Fruit fly (Drosophila melanogaster) whole organism, embryonic: ENCODE results near the gene AP-1-2beta.

ENCODE experiments used
- Atf3 ChIP-seq: fragments of 200-800 bp; sonication (Bioruptor generic); optimal IDR thresholded peaks from 3 replicates; lab custom pipeline; 2016; ENCODE audit warnings: missing biosample characterization, missing genetic modification characterization
- CG10979 ChIP-seq: fragments of 200-800 bp; sonication (Bioruptor generic); optimal IDR thresholded peaks from 2 replicates; lab custom pipeline; 2018; ENCODE audit warnings: missing biosample characterization, mild to moderate bottlenecking, missing genetic modification characterization, moderate library complexity
- CG11085 ChIP-seq: fragments of 200-800 bp; sonication (Bioruptor generic); IDR thresholded peaks from 2 replicates; pipeline ENCODE4 v1.3.6; 2022; ENCODE audit warnings: missing biosample characterization, missing genetic modification characterization
- CG12104 ChIP-seq: fragments of 200-800 bp; sonication (Bioruptor generic); optimal IDR thresholded peaks from 3 replicates; lab custom pipeline; 2016; ENCODE audit warnings: missing biosample characterization, missing genetic modification characterization
- CG12769 ChIP-seq: fragments of 200-800 bp; sonication (Bioruptor generic); optimal IDR thresholded peaks from 2 replicates; lab custom pipeline; 2019; ENCODE audit warnings: missing biosample characterization, mild to moderate bottlenecking, missing genetic modification characterization, moderate library complexity
- CG14050 ChIP-seq: fragments of 200-800 bp; sonication (Bioruptor generic); IDR thresholded peaks from 3 replicates; pipeline ENCODE4 v1.3.6; 2022; ENCODE audit warnings: missing biosample characterization, missing genetic modification characterization
- CG14710 ChIP-seq: fragments of 200-800 bp; sonication (Bioruptor generic); optimal IDR thresholded peaks from 3 replicates; lab custom pipeline; 2019; ENCODE audit warnings: missing biosample characterization, mild to moderate bottlenecking, missing genetic modification characterization, moderate library complexity
- CG1529 ChIP-seq: fragments of 200-800 bp; sonication (Bioruptor generic); optimal IDR thresholded peaks from 3 replicates; lab custom pipeline; 2018; ENCODE audit warnings: missing biosample characterization, missing genetic modification characterization
- CG15514 ChIP-seq: fragments of 200-800 bp; sonication (Bioruptor generic); optimal IDR thresholded peaks from 3 replicates; lab custom pipeline; 2017; ENCODE audit warnings: missing biosample characterization, missing genetic modification characterization, mild to moderate bottlenecking, moderate library complexity, missing genetic modification reagents
- CG16815 ChIP-seq: fragments of 200-800 bp; sonication (Bioruptor generic); optimal IDR thresholded peaks from 3 replicates; lab custom pipeline; 2017; ENCODE audit warnings: missing biosample characterization, mild to moderate bottlenecking, missing genetic modification characterization
- CG17361 ChIP-seq: fragments of 200-800 bp; sonication (Bioruptor generic); IDR thresholded peaks from 3 replicates; pipeline ENCODE4 v1.3.6; 2022; ENCODE audit warnings: missing biosample characterization, missing genetic modification characterization
- CG17385 ChIP-seq: fragments of 200-800 bp; sonication (Bioruptor generic); optimal IDR thresholded peaks from 3 replicates; lab custom pipeline; 2018; ENCODE audit warnings: missing biosample characterization, mild to moderate bottlenecking, missing genetic modification characterization
- CG2202 ChIP-seq: fragments of 200-800 bp; sonication (Bioruptor generic); optimal IDR thresholded peaks from 2 replicates; lab custom pipeline; 2018; ENCODE audit warnings: missing biosample characterization, mild to moderate bottlenecking, missing genetic modification characterization
- CG32532 ChIP-seq: fragments of 200-800 bp; sonication (Bioruptor generic); IDR thresholded peaks from 2 replicates; pipeline ENCODE4 v1.3.6; 2022; ENCODE audit warnings: missing biosample characterization, missing genetic modification characterization
- CG4707 ChIP-seq: fragments of 200-800 bp; sonication (Bioruptor generic); optimal IDR thresholded peaks from 2 replicates; lab custom pipeline; 2018; ENCODE audit warnings: missing biosample characterization, mild to moderate bottlenecking, missing genetic modification characterization, moderate library complexity
- CG5953 ChIP-seq: fragments of 200-800 bp; sonication (Bioruptor generic); IDR thresholded peaks from 2 replicates; pipeline ENCODE4 v1.3.6; 2022; ENCODE audit warnings: missing biosample characterization, missing genetic modification characterization
- CG8944 ChIP-seq: fragments of 200-800 bp; sonication (Bioruptor generic); optimal IDR thresholded peaks from 3 replicates; lab custom pipeline; 2016; ENCODE audit warnings: missing biosample characterization, missing genetic modification characterization
- CG9437 ChIP-seq: fragments of 200-800 bp; sonication (Bioruptor generic); optimal IDR thresholded peaks from 2 replicates; lab custom pipeline; 2018; ENCODE audit warnings: missing biosample characterization, mild to moderate bottlenecking, missing genetic modification characterization
- Camta ChIP-seq: fragments of 200-800 bp; sonication (Bioruptor generic); optimal IDR thresholded peaks from 2 replicates; lab custom pipeline; 2016; ENCODE audit warnings: missing biosample characterization, missing genetic modification characterization
- CoRest ChIP-seq: fragments of 200-800 bp; sonication (Bioruptor generic); optimal IDR thresholded peaks from 3 replicates; lab custom pipeline; 2018; ENCODE audit warnings: missing biosample characterization, mild to moderate bottlenecking, missing genetic modification characterization, moderate library complexity
- HLH54F ChIP-seq: fragments of 200-800 bp; sonication (Bioruptor generic); optimal IDR thresholded peaks from 3 replicates; lab custom pipeline; 2016; ENCODE audit warnings: missing biosample characterization, missing genetic modification characterization
- Lpt ChIP-seq: fragments of >200 bp; optimal IDR thresholded peaks from 2 replicates; lab custom pipeline; 2018; ENCODE audit warnings: missing biosample characterization, missing genetic modification characterization
- Meics ChIP-seq: fragments of 200-800 bp; sonication (Bioruptor generic); optimal IDR thresholded peaks from 2 replicates; lab custom pipeline; 2017; ENCODE audit warnings: missing biosample characterization, mild to moderate bottlenecking, missing genetic modification characterization
- Scr ChIP-seq: fragments of 200-800 bp; sonication (Bioruptor generic); IDR thresholded peaks from 2 replicates; pipeline ENCODE4 v1.3.6; 2022; ENCODE audit warnings: missing biosample characterization, missing genetic modification characterization; ENCODE audit not compliant: partially characterized antibody
- Sin3A ChIP-seq: fragments of >200 bp; optimal IDR thresholded peaks from 2 replicates; lab custom pipeline; 2018
- TFAM ChIP-seq: fragments of 200-800 bp; sonication (Bioruptor generic); optimal IDR thresholded peaks from 2 replicates; lab custom pipeline; 2017; ENCODE audit warnings: missing biosample characterization, missing genetic modification characterization, inconsistent platforms
- Tbp ChIP-seq: fragments of >200 bp; optimal IDR thresholded peaks from 2 replicates; lab custom pipeline; 2018; ENCODE audit warnings: missing biosample characterization, missing genetic modification characterization
- ato ChIP-seq: fragments of 200-800 bp; sonication (Bioruptor generic); IDR thresholded peaks from 2 replicates; pipeline ENCODE4 v1.3.6; 2022; ENCODE audit warnings: missing biosample characterization, missing genetic modification characterization; ENCODE audit not compliant: partially characterized antibody
- br ChIP-seq: fragments of >200 bp; optimal IDR thresholded peaks from 2 replicates; lab custom pipeline; 2017
- caup ChIP-seq: fragments of 200-800 bp; sonication (Bioruptor generic); optimal IDR thresholded peaks from 3 replicates; lab custom pipeline; 2017; ENCODE audit warnings: missing biosample characterization, mild to moderate bottlenecking, missing genetic modification characterization, moderate library complexity; ENCODE audit not compliant: severe bottlenecking
- chm ChIP-seq: fragments of 200-800 bp; sonication (Bioruptor generic); IDR thresholded peaks from 2 replicates; pipeline ENCODE4 v1.3.6; 2022; ENCODE audit warnings: missing biosample characterization, missing genetic modification characterization
- crol ChIP-seq: fragments of 200-800 bp; sonication (Bioruptor generic); IDR thresholded peaks from 2 replicates; pipeline ENCODE4 v1.3.6; 2022; ENCODE audit warnings: missing biosample characterization, missing genetic modification characterization
- ewg ChIP-seq: fragments of 200-800 bp; sonication (Bioruptor generic); optimal IDR thresholded peaks from 3 replicates; lab custom pipeline; 2017; ENCODE audit warnings: mild to moderate bottlenecking, missing biosample characterization, missing genetic modification reagents, missing genetic modification characterization
- fd96Cb ChIP-seq: fragments of 200-800 bp; sonication (Bioruptor generic); optimal IDR thresholded peaks from 2 replicates; lab custom pipeline; 2018; ENCODE audit warnings: missing biosample characterization, mild to moderate bottlenecking, missing genetic modification characterization, moderate library complexity
- hkb ChIP-seq, 2 experiments: fragments of 200-800 bp in 1 of 2; fragments of >200 bp in 1 of 2; sonication (Bioruptor generic) in 1 of 2; IDR thresholded peaks in 1 of 2; optimal IDR thresholded peaks in 1 of 2; 2 replicates each; pipeline versions ENCODE4 v1.3.6 to Lab custom; 2017 to 2022; ENCODE audit warnings: missing biosample characterization in 1 of 2, missing genetic modification characterization in 1 of 2
- jumu ChIP-seq: fragments of 200-800 bp; sonication (Bioruptor generic); optimal IDR thresholded peaks from 3 replicates; lab custom pipeline; 2016; ENCODE audit warnings: missing biosample characterization, missing genetic modification characterization
- lilli ChIP-seq: fragments of 200-800 bp; sonication (Bioruptor generic); optimal IDR thresholded peaks from 3 replicates; lab custom pipeline; 2016; ENCODE audit warnings: missing biosample characterization, missing genetic modification characterization
- luna ChIP-seq: fragments of 200-800 bp; sonication (Bioruptor generic); optimal IDR thresholded peaks from 2 replicates; lab custom pipeline; 2016; ENCODE audit warnings: missing biosample characterization, missing genetic modification characterization
- mam ChIP-seq: fragments of 200-800 bp; sonication (Bioruptor generic); optimal IDR thresholded peaks from 3 replicates; lab custom pipeline; 2016; ENCODE audit warnings: missing biosample characterization, missing genetic modification characterization
- nerfin-2 ChIP-seq: fragments of 200-800 bp; sonication (Bioruptor generic); IDR thresholded peaks from 2 replicates; pipeline ENCODE4 v1.3.6; 2022; ENCODE audit warnings: missing biosample characterization, missing genetic modification characterization; ENCODE audit not compliant: partially characterized antibody
- pan ChIP-seq, 4 experiments: fragments of >200 bp in 3 of 4; fragments of 200-800 bp in 1 of 4; sonication (Bioruptor generic) in 1 of 4; optimal IDR thresholded peaks in 3 of 4; IDR thresholded peaks in 1 of 4; 2 replicates each; pipeline versions ENCODE4 v1.3.6 to Lab custom; 2017 to 2022; ENCODE audit warnings: missing biosample characterization in 2 of 4, missing genetic modification characterization in 2 of 4, mixed read lengths in 1 of 4
- repo ChIP-seq: fragments of 200-800 bp; sonication (Bioruptor generic); optimal IDR thresholded peaks from 2 replicates; lab custom pipeline; 2016; ENCODE audit warnings: missing biosample characterization, missing genetic modification characterization
- run ChIP-seq: fragments of 200-800 bp; sonication (Bioruptor generic); optimal IDR thresholded peaks from 3 replicates; lab custom pipeline; 2018; ENCODE audit warnings: missing biosample characterization, mild to moderate bottlenecking, missing genetic modification characterization
- sd ChIP-seq: fragments of 200-800 bp; sonication (Bioruptor generic); optimal IDR thresholded peaks from 3 replicates; lab custom pipeline; 2018; ENCODE audit warnings: missing biosample characterization, mild to moderate bottlenecking, missing genetic modification characterization, moderate library complexity
- sob ChIP-seq: fragments of 200-800 bp; sonication (Bioruptor generic); IDR thresholded peaks from 2 replicates; pipeline ENCODE4 v1.3.6; 2022; ENCODE audit warnings: missing biosample characterization, missing genetic modification characterization
- unc-4 ChIP-seq: fragments of 200-800 bp; sonication (Bioruptor generic); IDR thresholded peaks from 2 replicates; pipeline ENCODE4 v1.3.6; 2022; ENCODE audit warnings: missing biosample characterization, missing genetic modification characterization; ENCODE audit not compliant: partially characterized antibody
- vvl ChIP-seq: fragments of 200-800 bp; sonication (Bioruptor generic); IDR thresholded peaks from 2 replicates; pipeline ENCODE4 v1.3.6; 2022; ENCODE audit warnings: missing biosample characterization, missing genetic modification characterization
- wor ChIP-seq: fragments of 200-800 bp; sonication (Bioruptor generic); IDR thresholded peaks from 2 replicates; pipeline ENCODE4 v1.3.6; 2022; ENCODE audit warnings: missing biosample characterization, missing genetic modification characterization

The AP-1-2beta gene

DNA sequence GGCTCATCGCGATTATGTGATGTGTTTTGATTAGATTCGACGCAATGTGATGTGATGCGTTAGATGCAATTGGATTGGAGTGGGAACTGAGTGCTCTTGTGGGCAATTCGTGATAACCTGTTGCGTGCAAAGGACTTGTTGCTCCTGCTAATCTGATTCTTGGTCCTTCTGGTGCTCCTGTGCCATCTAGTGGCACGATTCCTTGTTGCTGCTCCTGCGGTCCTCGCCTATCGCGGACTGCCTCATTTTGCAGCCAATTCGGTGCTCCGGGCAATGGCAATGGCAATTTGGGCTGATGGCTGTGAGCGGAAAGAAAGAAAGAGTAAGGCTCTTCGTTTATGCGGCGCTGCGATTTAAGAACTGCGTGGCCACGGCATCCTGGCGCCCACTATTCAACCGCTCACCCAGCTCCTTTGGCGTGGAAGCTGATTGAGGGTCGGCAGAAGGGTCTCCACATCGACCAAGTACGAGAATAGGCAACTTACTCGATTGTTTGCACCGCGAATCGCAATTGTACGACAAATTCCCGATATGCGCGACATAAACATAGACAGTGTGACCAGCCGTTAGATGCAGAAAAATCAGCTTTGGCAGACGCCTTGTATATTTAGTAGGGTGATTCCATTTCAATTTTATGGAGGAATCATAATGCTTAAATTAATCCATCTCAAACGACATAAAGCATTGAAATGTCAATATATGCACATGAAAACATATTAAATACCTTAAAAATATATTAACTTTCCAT, 37.7 kb upstream of the AP-1-2beta start, which contains the start of gene Mer (continued):
- TF ChIP-seq CoRest (tag; lab: Kevin White, UChicago) (peak; percentile 81), CG14710 (peak; percentile 62), lilli (GFP tag; lab: Kevin White, UChicago) (peak; percentile 91), CG12769 (peak; percentile 94), unc-4 (GFP tag; lab: Robert Waterston, UW) (no peak), sob (GFP tag; lab: Robert Waterston, UW) (peak; percentile 86), crol (peak; percentile 24; the same call in 1 of the 2 replicates), br (lab: Kevin White, UChicago) (no peak), CG12104 (peak; percentile 6), nerfin-2 (GFP tag; lab: Robert Waterston, UW) (no peak), CG16815 (GFP tag; lab: Kevin White, UChicago) (peak; percentile 66), Scr (no peak), CG11085 (GFP tag; lab: Robert Waterston, UW) (0 out of 2 replicates have a peak, but pooled peaks have one; percentile 42), CG1529 (peak; percentile 70), CG9437 (GFP tag; lab: Kevin White, UChicago) (peak; percentile 57), CG17385 (GFP tag; lab: Kevin White, UChicago) (peak; percentile 77), Atf3 (GFP tag; lab: Kevin White, UChicago) (peak; percentile 66), CG32532 (GFP tag; lab: Robert Waterston, UW) (peak; percentile 89), jumu (GFP tag; lab: Kevin White, UChicago) (peak; percentile 85), Tbp (GFP tag; lab: Kevin White, UChicago) (no peak), ewg (GFP tag; lab: Kevin White, UChicago) (peak; percentile 68), repo (GFP tag; lab: Kevin White, UChicago) (peak; percentile 76), Sin3A (lab: Kevin White, UChicago) (peak; percentile 12), HLH54F (GFP tag; lab: Kevin White, UChicago) (peak; percentile 86), CG10979 (peak; percentile 84), CG14050 (GFP tag; lab: Robert Waterston, UW) (peak; percentile 80), sd (tag; lab: Kevin White, UChicago) (no peak), Meics (peak; percentile 90), pan (optimal IDR thresholded peaks at IDR 0.05; lab: Kevin White, UChicago) (no peak), pan (GFP tag; optimal IDR thresholded peaks at IDR 0.05 in 1 of 2, IDR thresholded peaks at IDR 0.05 in 1 of 2) (peak in 1 of 2 experiments; percentile 87), CG5953 (GFP tag; lab: Robert Waterston, UW) (peak; percentile 75; the same call in 1 of the 2 replicates), vvl (GFP tag; lab: Robert Waterston, UW) (peak; percentile 82), chm (peak; percentile 84), Camta (GFP tag; lab: Kevin White, UChicago) (peak; percentile 81), CG17361 (GFP tag; lab: Robert Waterston, UW) (peak; percentile 79), hkb (optimal IDR thresholded peaks at IDR 0.05; lab: Kevin White, UChicago) (no peak), hkb (GFP tag; IDR thresholded peaks at IDR 0.05; lab: Robert Waterston, UW) (peak; percentile 91), CG2202 (tag; lab: Kevin White, UChicago) (peak; percentile 60), CG15514 (GFP tag; lab: Kevin White, UChicago) (peak; percentile 83), CG8944 (GFP tag; lab: Kevin White, UChicago) (peak; percentile 78), mam (peak; percentile 89), run (tag; lab: Kevin White, UChicago) (peak; percentile 52), fd96Cb (tag; lab: Kevin White, UChicago) (peak; percentile 73), caup (peak; percentile 89), Lpt (GFP tag; lab: Kevin White, UChicago) (no peak), TFAM (GFP tag; lab: Kevin White, UChicago) (peak; percentile 11), ato (GFP tag; lab: Robert Waterston, UW) (no peak), wor (GFP tag; lab: Robert Waterston, UW) (peak; percentile 56; the same call in 1 of the 2 replicates), luna (peak; percentile 65), CG4707 (GFP tag; lab: Kevin White, UChicago) (peak; percentile 37)
